Fruit fly (Drosophila melanogaster): ENCODE data around the gene Hacd1.
"Not testable (repeated sequence)": the region's sequence is repeated elsewhere in the genome, so short reads cannot be mapped to it uniquely, and the experiment has no call there.

The Hacd1 gene

DNA sequence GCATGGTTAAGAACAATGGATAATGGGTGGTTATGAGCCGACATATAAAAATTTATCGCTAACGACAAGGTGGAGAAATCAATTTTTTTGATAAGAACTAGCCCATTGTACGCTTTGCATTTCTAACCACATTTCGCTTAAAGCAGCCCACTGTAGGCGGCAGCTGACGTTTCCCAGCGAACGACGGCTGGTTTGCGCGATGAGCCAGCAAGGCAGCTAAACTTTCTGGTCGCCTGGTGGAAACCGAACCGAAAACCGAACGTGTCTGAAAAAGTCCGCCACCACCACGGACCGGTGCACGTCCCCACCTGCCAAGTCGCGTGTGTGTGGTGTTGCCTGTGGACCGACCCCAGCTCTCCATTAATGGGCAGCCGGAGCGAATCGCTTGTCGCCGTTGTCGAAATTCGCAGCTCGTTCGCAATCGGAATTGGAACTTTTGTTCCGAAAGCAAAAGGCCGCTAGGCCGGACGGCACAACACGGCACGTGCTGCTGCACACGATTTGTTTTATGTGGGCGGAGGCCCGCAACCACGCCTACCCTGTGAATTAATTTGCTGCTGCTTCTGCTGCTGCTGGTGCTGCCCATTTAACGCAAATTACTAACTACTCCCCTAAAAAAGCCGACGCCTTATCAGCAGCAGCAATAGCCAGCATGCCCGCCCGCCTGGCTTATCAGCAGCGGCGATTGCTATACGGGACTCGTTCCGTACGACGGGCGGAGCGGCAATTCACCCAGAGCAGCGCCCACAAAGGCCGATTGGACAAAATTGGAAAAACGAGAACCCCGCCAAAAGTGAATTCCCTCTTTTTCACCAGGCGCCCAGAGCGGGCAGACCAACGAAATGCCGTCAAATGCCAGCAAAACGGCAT, 1.1 kb upstream of the Hacd1 start (continued):
- TF ChIP-seq CrebA (GFP tag; optimal IDR thresholded peaks at IDR 0.05; ENCODE audit: borderline replicate concordance) (no peak), woc (GFP tag; optimal IDR thresholded peaks at IDR 0.05) (peak; percentile 84)

DNA sequence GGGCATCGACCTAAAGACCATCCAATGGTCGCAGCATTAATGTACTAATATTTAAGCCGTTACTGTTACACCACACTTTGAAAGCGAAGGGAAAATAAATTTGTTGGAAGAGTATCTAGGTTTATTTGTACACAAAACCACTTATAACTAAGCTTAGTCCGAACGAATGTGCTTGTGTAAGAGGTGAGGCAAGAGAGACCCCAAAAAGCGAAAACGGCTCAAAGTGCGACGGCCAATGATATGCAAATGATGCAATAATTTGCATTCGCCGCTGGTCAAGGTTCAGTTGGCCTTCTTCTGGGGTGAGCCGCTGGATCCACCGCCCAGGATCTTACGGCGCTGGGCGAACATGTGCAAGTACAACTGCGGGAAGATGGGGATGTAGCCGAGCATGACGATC, 934 bp downstream of the Hacd1 start:
- TF ChIP-seq fru (GFP tag; optimal IDR thresholded peaks at IDR 0.05) (no peak), CG9705 (GFP tag; optimal IDR thresholded peaks at IDR 0.05) (no peak), Hr78 (GFP tag; optimal IDR thresholded peaks at IDR 0.05) (no peak), Rel (GFP tag; optimal IDR thresholded peaks at IDR 0.05) (no peak), Rel (tag; optimal IDR thresholded peaks at IDR 0.05) (no peak)

DNA sequence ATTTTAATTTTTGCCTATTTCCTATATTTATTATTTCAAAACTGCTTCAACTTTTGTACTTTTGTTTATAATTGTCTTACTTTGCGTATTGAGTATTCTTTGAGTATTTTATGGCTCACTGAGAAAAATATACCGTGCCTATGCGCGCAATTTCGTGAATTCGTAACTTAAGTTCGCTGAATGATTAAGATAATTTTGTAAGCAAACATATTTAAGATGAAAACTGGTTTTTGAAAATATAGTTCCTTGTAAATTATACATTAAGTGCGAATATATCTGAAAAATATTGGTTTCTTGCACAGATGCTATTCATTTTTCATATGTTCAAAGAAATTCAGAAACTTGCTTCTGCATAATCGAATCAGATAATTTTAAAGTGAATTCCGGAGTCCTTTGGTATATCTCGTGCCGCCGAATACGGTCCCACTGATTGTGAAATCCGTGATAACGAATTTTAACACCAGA, 2.8 kb downstream of the Hacd1 start, which contains the start of the genes CG18787 and Nfs1:
TSS of gene CG18787 (minus strand) at position 101 of the 465 bp plus-strand sequence.
TSS of gene Nfs1 (plus strand) at position 415 of the 465 bp plus-strand sequence.
- TF ChIP-seq HLH106 (tag; optimal IDR thresholded peaks at IDR 0.05); Hnf4 (GFP tag; optimal IDR thresholded peaks at IDR 0.05); br (GFP tag; optimal IDR thresholded peaks at IDR 0.05): not testable (repeated sequence)

dm6 chr2L:11996509-11996908, 5.6 kb downstream of the Hacd1 start, which contains the start of gene Ada1-1:
TSS of gene Ada1-1 (plus strand) at chr2L:11996809.
- not testable (repeated sequence) for TF ChIP-seq GATAd (GFP tag; optimal IDR thresholded peaks at IDR 0.05); Vsx2 (GFP tag; optimal IDR thresholded peaks at IDR 0.05; ENCODE audit: partially characterized antibody); CG32264 (GFP tag; optimal IDR thresholded peaks at IDR 0.05)

DNA sequence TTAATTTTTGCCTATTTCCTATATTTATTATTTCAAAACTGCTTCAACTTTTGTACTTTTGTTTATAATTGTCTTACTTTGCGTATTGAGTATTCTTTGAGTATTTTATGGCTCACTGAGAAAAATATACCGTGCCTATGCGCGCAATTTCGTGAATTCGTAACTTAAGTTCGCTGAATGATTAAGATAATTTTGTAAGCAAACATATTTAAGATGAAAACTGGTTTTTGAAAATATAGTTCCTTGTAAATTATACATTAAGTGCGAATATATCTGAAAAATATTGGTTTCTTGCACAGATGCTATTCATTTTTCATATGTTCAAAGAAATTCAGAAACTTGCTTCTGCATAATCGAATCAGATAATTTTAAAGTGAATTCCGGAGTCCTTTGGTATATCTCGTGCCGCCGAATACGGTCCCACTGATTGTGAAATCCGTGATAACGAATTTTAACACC, 6.7 kb downstream of the Hacd1 start, which contains the start of the genes CG18789 and Qtzl:
TSS of gene CG18789 (minus strand) at position 101 of the 459 bp plus-strand sequence.
TSS of gene Qtzl (plus strand) at position 409 of the 459 bp plus-strand sequence.
- not testable (repeated sequence) for TF ChIP-seq CG32264 (GFP tag; optimal IDR thresholded peaks at IDR 0.05); Myc (optimal IDR thresholded peaks at IDR 0.05); Dfd (GFP tag; optimal IDR thresholded peaks at IDR 0.05)

DNA sequence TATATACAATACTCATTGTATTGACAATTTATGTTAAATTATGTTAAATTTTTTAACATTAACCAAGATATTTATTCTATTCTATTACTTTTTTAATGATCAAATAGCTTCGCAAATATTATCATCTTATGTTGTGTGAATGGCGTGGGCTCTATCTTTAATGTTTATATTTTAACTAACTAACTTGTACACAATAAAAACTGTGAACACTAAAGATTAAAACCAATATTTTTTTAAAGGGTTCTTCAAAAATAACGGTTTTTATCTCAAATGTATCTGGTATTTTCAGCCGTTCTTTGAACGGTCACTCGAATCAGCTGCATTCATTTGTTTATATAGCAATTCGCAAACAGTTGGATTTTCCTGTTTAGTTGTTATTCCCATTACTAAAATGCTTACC, 9.5 kb downstream of the Hacd1 start, which contains the start of gene Ada1-2:
TSS of gene Ada1-2 (plus strand) at position 301 of the 400 bp plus-strand sequence.
- TF ChIP-seq CrebA (GFP tag; optimal IDR thresholded peaks at IDR 0.05; ENCODE audit: borderline replicate concordance); Abd-B (GFP tag; optimal IDR thresholded peaks at IDR 0.05); Vsx2 (GFP tag; optimal IDR thresholded peaks at IDR 0.05; ENCODE audit: partially characterized antibody): not testable (repeated sequence)

- peak; percentile 10 for TF ChIP-seq Myc (optimal IDR thresholded peaks at IDR 0.05)
- no peak for TF ChIP-seq sv (GFP tag; optimal IDR thresholded peaks at IDR 0.05)
These were observed 11.5 kb downstream of the Hacd1 start, which contains the start of gene escl for dm6 chr2L:11990458-11991065. TSS of gene escl (plus strand) at chr2L:11990927.

dm6 chr2L:11989729-11990128, 12.3 kb downstream of the Hacd1 start, which contains the start of the genes zuc and dgt2:
TSS of gene zuc (minus strand) at chr2L:11989882.
TSS of gene dgt2 (plus strand) at chr2L:11989936.
- TF ChIP-seq pan (optimal IDR thresholded peaks at IDR 0.05) (no peak), h (GFP tag; optimal IDR thresholded peaks at IDR 0.05) (no peak), Dfd (GFP tag; optimal IDR thresholded peaks at IDR 0.05) (no peak), Hnf4 (GFP tag; optimal IDR thresholded peaks at IDR 0.05) (no peak), dsf (GFP tag; optimal IDR thresholded peaks at IDR 0.05; ENCODE audit: borderline replicate concordance) (no peak), sv (GFP tag; optimal IDR thresholded peaks at IDR 0.05) (no peak), Sp1 (GFP tag; optimal IDR thresholded peaks at IDR 0.05) (no peak), psq (GFP tag; optimal IDR thresholded peaks at IDR 0.05) (no peak), lola (GFP tag; optimal IDR thresholded peaks at IDR 0.05) (no peak), CrebA (GFP tag; optimal IDR thresholded peaks at IDR 0.05; ENCODE audit: borderline replicate concordance) (no peak), Dif (GFP tag; optimal IDR thresholded peaks at IDR 0.05; ENCODE audit: partially characterized antibody) (no peak), foxo (GFP tag; optimal IDR thresholded peaks at IDR 0.05) (no peak), jim (GFP tag; optimal IDR thresholded peaks at IDR 0.05) (no peak), OdsH (GFP tag; optimal IDR thresholded peaks at IDR 0.05) (no peak), dmrt93B (GFP tag; optimal IDR thresholded peaks at IDR 0.05) (no peak), Jra (GFP tag; optimal IDR thresholded peaks at IDR 0.05) (no peak), Hr83 (GFP tag; optimal IDR thresholded peaks at IDR 0.05; ENCODE audit: poor library complexity, severe bottlenecking) (no peak)
